Fruit fly (Drosophila melanogaster) whole organism, embryonic: ENCODE measurements around the gene fusl.
A peak's percentile ranks its signal among the peaks of the same experiment; 100 is the strongest.

ENCODE experiments used
- Ada2b ChIP-seq: fragments of 200-800 bp; sonication (Bioruptor generic); IDR thresholded peaks from 2 replicates; pipeline ENCODE4 v1.3.6; 2022; ENCODE audit warnings: missing biosample characterization, missing genetic modification characterization
- CG1024 ChIP-seq: fragments of 200-800 bp; sonication (Bioruptor generic); IDR thresholded peaks from 2 replicates; pipeline ENCODE4 v1.3.6; 2022; ENCODE audit warnings: missing biosample characterization, missing genetic modification characterization
- CG10431 ChIP-seq: fragments of 200-800 bp; sonication (Bioruptor generic); optimal IDR thresholded peaks from 3 replicates; lab custom pipeline; 2018; ENCODE audit warnings: missing biosample characterization, mild to moderate bottlenecking, missing genetic modification characterization
- CG11560 ChIP-seq: fragments of 200-800 bp; sonication (Bioruptor generic); IDR thresholded peaks from 3 replicates; pipeline ENCODE4 v1.3.6; 2022; ENCODE audit warnings: missing biosample characterization, missing genetic modification characterization
- CG12155 ChIP-seq: fragments of 200-800 bp; sonication (Bioruptor generic); optimal IDR thresholded peaks from 3 replicates; lab custom pipeline; 2016; ENCODE audit warnings: missing biosample characterization, missing genetic modification characterization
- CG12769 ChIP-seq: fragments of 200-800 bp; sonication (Bioruptor generic); optimal IDR thresholded peaks from 2 replicates; lab custom pipeline; 2019; ENCODE audit warnings: missing biosample characterization, mild to moderate bottlenecking, missing genetic modification characterization, moderate library complexity
- CG15073 ChIP-seq: fragments of 200-800 bp; sonication (Bioruptor generic); optimal IDR thresholded peaks from 2 replicates; lab custom pipeline; 2016; ENCODE audit warnings: missing biosample characterization, missing genetic modification characterization
- CG15601 ChIP-seq: fragments of 200-800 bp; sonication (Bioruptor generic); optimal IDR thresholded peaks from 3 replicates; lab custom pipeline; 2019; ENCODE audit warnings: missing biosample characterization, mild to moderate bottlenecking, missing genetic modification characterization, moderate library complexity
- CG17359 ChIP-seq: fragments of 200-800 bp; sonication (Bioruptor generic); optimal IDR thresholded peaks from 3 replicates; lab custom pipeline; 2018; ENCODE audit warnings: missing biosample characterization, mild to moderate bottlenecking, missing genetic modification characterization, moderate library complexity
- CG18619 ChIP-seq: fragments of 200-800 bp; sonication (Bioruptor generic); optimal IDR thresholded peaks from 3 replicates; lab custom pipeline; 2017; ENCODE audit warnings: missing biosample characterization, mild to moderate bottlenecking, missing genetic modification characterization
- CG4854 ChIP-seq: fragments of 200-800 bp; sonication (Bioruptor generic); optimal IDR thresholded peaks from 2 replicates; lab custom pipeline; 2016; ENCODE audit warnings: missing biosample characterization, missing genetic modification characterization, inconsistent platforms
- CG7271 ChIP-seq: fragments of 200-800 bp; sonication (Bioruptor generic); optimal IDR thresholded peaks from 2 replicates; lab custom pipeline; 2018; ENCODE audit warnings: missing biosample characterization, mild to moderate bottlenecking, missing genetic modification characterization, moderate library complexity
- CG7745 ChIP-seq: fragments of 200-800 bp; sonication (Bioruptor generic); optimal IDR thresholded peaks from 2 replicates; lab custom pipeline; 2018; ENCODE audit warnings: missing biosample characterization, mild to moderate bottlenecking, missing genetic modification characterization, moderate library complexity
- CG7987 ChIP-seq: fragments of 200-800 bp; sonication (Bioruptor generic); optimal IDR thresholded peaks from 2 replicates; lab custom pipeline; 2018; ENCODE audit warnings: missing biosample characterization, mild to moderate bottlenecking, missing genetic modification characterization, moderate library complexity
- Dad ChIP-seq: fragments of 200-800 bp; sonication (Bioruptor generic); optimal IDR thresholded peaks from 3 replicates; lab custom pipeline; 2016; ENCODE audit warnings: missing biosample characterization, missing genetic modification characterization
- Deaf1 ChIP-seq: fragments of 200-800 bp; optimal IDR thresholded peaks from 3 replicates; lab custom pipeline; 2019; ENCODE audit warnings: missing biosample characterization, mild to moderate bottlenecking, missing genetic modification characterization, moderate library complexity
- GATAe ChIP-seq: fragments of 200-800 bp; sonication (Bioruptor generic); conservative IDR thresholded peaks from 2 replicates; pipeline ENCODE4 v1.3.6; 2022; ENCODE audit warnings: missing biosample characterization, missing genetic modification characterization
- Hr78 ChIP-seq, 2 experiments: fragments of 200-800 bp in 1 of 2; fragments of >200 bp in 1 of 2; sonication (Bioruptor generic) in 1 of 2; optimal IDR thresholded peaks; 2 replicates each; lab custom pipeline; 2017 to 2019; ENCODE audit warnings: missing biosample characterization in 2 of 2, missing genetic modification characterization in 2 of 2, mild to moderate bottlenecking in 1 of 2, moderate library complexity in 1 of 2
- Mad ChIP-seq: fragments of 200-800 bp; sonication (Bioruptor generic); optimal IDR thresholded peaks from 2 replicates; lab custom pipeline; 2016; ENCODE audit warnings: missing biosample characterization, missing genetic modification characterization
- Nf-YB ChIP-seq: fragments of 200-800 bp; sonication (Bioruptor generic); optimal IDR thresholded peaks from 3 replicates; lab custom pipeline; 2019; ENCODE audit warnings: missing biosample characterization, mild to moderate bottlenecking, missing genetic modification characterization, moderate library complexity
- Nf-YC ChIP-seq: fragments of 200-800 bp; optimal IDR thresholded peaks from 3 replicates; lab custom pipeline; 2019; ENCODE audit warnings: missing biosample characterization, mild to moderate bottlenecking, missing genetic modification characterization, moderate library complexity
- PHDP ChIP-seq: fragments of 200-800 bp; sonication (Bioruptor generic); optimal IDR thresholded peaks from 3 replicates; lab custom pipeline; 2018; ENCODE audit warnings: missing biosample characterization, mild to moderate bottlenecking, missing genetic modification characterization, moderate library complexity
- Side ChIP-seq: fragments of 200-800 bp; sonication (Bioruptor generic); optimal IDR thresholded peaks from 2 replicates; lab custom pipeline; 2016; ENCODE audit warnings: missing biosample characterization, missing genetic modification characterization
- Xbp1 ChIP-seq: fragments of 200-800 bp; sonication (Bioruptor generic); optimal IDR thresholded peaks from 3 replicates; lab custom pipeline; 2016; ENCODE audit warnings: missing biosample characterization, mild to moderate bottlenecking, missing genetic modification characterization
- bigmax ChIP-seq: fragments of 200-800 bp; sonication (Bioruptor generic); optimal IDR thresholded peaks from 2 replicates; lab custom pipeline; 2018; ENCODE audit warnings: missing biosample characterization, mild to moderate bottlenecking, missing genetic modification characterization
- bsh ChIP-seq, 2 experiments: fragments of 200-800 bp; sonication (Bioruptor generic); optimal IDR thresholded peaks; 2 replicates each; lab custom pipeline; 2017 to 2018; ENCODE audit warnings: mild to moderate bottlenecking in 2 of 2, missing biosample characterization in 2 of 2, missing genetic modification characterization in 2 of 2, moderate library complexity in 1 of 2
- chinmo ChIP-seq: fragments of 200-800 bp; sonication (Bioruptor generic); IDR thresholded peaks from 4 replicates; pipeline ENCODE4 v1.3.6; 2022; ENCODE audit warnings: missing biosample characterization, missing genetic modification characterization; ENCODE audit not compliant: partially characterized antibody
- da ChIP-seq: fragments of 200-800 bp; sonication (Bioruptor generic); optimal IDR thresholded peaks from 2 replicates; lab custom pipeline; 2016; ENCODE audit warnings: missing biosample characterization, missing genetic modification characterization
- en ChIP-seq: fragments of 200-800 bp; sonication (Bioruptor generic); optimal IDR thresholded peaks from 2 replicates; lab custom pipeline; 2016; ENCODE audit warnings: missing biosample characterization, missing genetic modification characterization
- ftz-f1 ChIP-seq: fragments of 200-800 bp; sonication (Bioruptor generic); optimal IDR thresholded peaks from 2 replicates; lab custom pipeline; 2016; ENCODE audit warnings: missing biosample characterization, missing genetic modification characterization
- gem ChIP-seq: fragments of 200-800 bp; sonication (Bioruptor generic); optimal IDR thresholded peaks from 2 replicates; lab custom pipeline; 2019; ENCODE audit warnings: missing biosample characterization, mild to moderate bottlenecking, missing genetic modification characterization, moderate library complexity
- gfzf ChIP-seq: fragments of 200-800 bp; sonication (Bioruptor generic); optimal IDR thresholded peaks from 2 replicates; lab custom pipeline; 2016; ENCODE audit warnings: missing biosample characterization, mild to moderate bottlenecking, missing genetic modification characterization, moderate library complexity
- kni ChIP-seq: fragments of 200-800 bp; sonication (Bioruptor generic); optimal IDR thresholded peaks from 3 replicates; lab custom pipeline; 2017; ENCODE audit warnings: mild to moderate bottlenecking, missing biosample characterization, missing genetic modification reagents, missing genetic modification characterization
- nom ChIP-seq: fragments of 200-800 bp; sonication (Bioruptor generic); optimal IDR thresholded peaks from 2 replicates; lab custom pipeline; 2017; ENCODE audit warnings: missing biosample characterization, missing genetic modification characterization, mild to moderate bottlenecking, moderate library complexity, missing genetic modification reagents
- pan ChIP-seq, 4 experiments: fragments of >200 bp in 3 of 4; fragments of 200-800 bp in 1 of 4; sonication (Bioruptor generic) in 1 of 4; optimal IDR thresholded peaks in 3 of 4; IDR thresholded peaks in 1 of 4; 2 replicates each; pipeline versions ENCODE4 v1.3.6 to Lab custom; 2017 to 2022; ENCODE audit warnings: missing biosample characterization in 2 of 4, missing genetic modification characterization in 2 of 4, mixed read lengths in 1 of 4
- peb ChIP-seq: fragments of 200-800 bp; sonication (Bioruptor generic); IDR thresholded peaks from 2 replicates; pipeline ENCODE4 v1.3.6; 2022; ENCODE audit warnings: missing biosample characterization, missing genetic modification characterization
- sens ChIP-seq: fragments of 200-800 bp; sonication (Bioruptor generic); peaks from one replicate; lab custom pipeline; 2016; ENCODE audit warnings: missing biosample characterization, missing genetic modification characterization
- z ChIP-seq: fragments of 200-800 bp; sonication (Bioruptor generic); IDR thresholded peaks from 3 replicates; pipeline ENCODE4 v1.3.6; 2022; ENCODE audit warnings: missing biosample characterization, missing genetic modification characterization

Gene fusl

dm6 chr2L:5378829-5379228 is 41.0 kb upstream of the fusl start (continued):
- TF ChIP-seq gem (tag; lab: Kevin White, UChicago) = peak; percentile 52
- no peak for TF ChIP-seq Ada2b (GFP tag; lab: Robert Waterston, UW)
- TF ChIP-seq Mad = no peak
- no peak for TF ChIP-seq CG1024 (GFP tag; lab: Robert Waterston, UW)

dm6 chr2L:5376442-5376841 is 38.6 kb upstream of the fusl start:
- TF ChIP-seq CG18619 (GFP tag; lab: Kevin White, UChicago) (no peak), z (GFP tag; lab: Robert Waterston, UW) (peak; percentile 83), Nf-YB (GFP tag; lab: Kevin White, UChicago) (peak; percentile 86), CG11560 (tag; lab: Robert Waterston, UW) (no peak), CG15601 (tag; lab: Kevin White, UChicago) (no peak), CG7987 (GFP tag; lab: Kevin White, UChicago) (no peak), Deaf1 (tag; lab: Kevin White, UChicago) (peak; percentile 8), Nf-YC (peak; percentile 72), CG12769 (tag; lab: Kevin White, UChicago) (peak; percentile 3), CG10431 (GFP tag; lab: Kevin White, UChicago) (peak; percentile 2), chinmo (GFP tag; lab: Robert Waterston, UW) (0 out of 4 replicates have a peak, but pooled peaks have one; percentile 46)
- TF ChIP-seq, all 482 proteins: peak for 7

- TF ChIP-seq Side (GFP tag; lab: Kevin White, UChicago) (no peak), sens (GFP tag; lab: Kevin White, UChicago) (peak; percentile 13)
Observed at dm6 chr2L:5374989-5375388, 37.1 kb upstream of the fusl start.

dm6 chr2L:5374216-5374615 is 36.3 kb upstream of the fusl start:
- TF ChIP-seq CG17359 (tag; lab: Kevin White, UChicago) (no peak), CG7271 (tag; lab: Kevin White, UChicago) (no peak), en (GFP tag; lab: Kevin White, UChicago) (no peak), GATAe (GFP tag; lab: Robert Waterston, UW) (no peak), pan (optimal IDR thresholded peaks at IDR 0.05; lab: Kevin White, UChicago) (no peak), pan (GFP tag; optimal IDR thresholded peaks at IDR 0.05 in 1 of 2, IDR thresholded peaks at IDR 0.05 in 1 of 2) (no peak), PHDP (tag; lab: Kevin White, UChicago) (no peak)
- TF ChIP-seq, all 482 proteins: peak for 0

- TF ChIP-seq gfzf (GFP tag; lab: Kevin White, UChicago) = no peak
- no peak for TF ChIP-seq CG12155 (GFP tag; lab: Kevin White, UChicago)
- TF ChIP-seq Hr78 (GFP tag; optimal IDR thresholded peaks at IDR 0.05; lab: Kevin White, UChicago) = no peak
- no peak for TF ChIP-seq da (GFP tag; lab: Kevin White, UChicago)
- no peak for TF ChIP-seq Dad (GFP tag; lab: Kevin White, UChicago)
- no peak for TF ChIP-seq CG4854 (GFP tag; lab: Kevin White, UChicago)
- no peak for TF ChIP-seq Xbp1 (GFP tag; lab: Kevin White, UChicago)
- no peak for TF ChIP-seq peb
- TF ChIP-seq nom (GFP tag; lab: Kevin White, UChicago) = peak; percentile 67
- no peak for TF ChIP-seq ftz-f1 (GFP tag; lab: Kevin White, UChicago)
- TF ChIP-seq kni (GFP tag; lab: Kevin White, UChicago) = no peak
- TF ChIP-seq CG15073 (GFP tag; lab: Kevin White, UChicago) = no peak
- TF ChIP-seq CG7745 (tag; lab: Kevin White, UChicago) = no peak
- no peak for TF ChIP-seq bigmax (GFP tag; lab: Kevin White, UChicago)
- peak in 1 of 2 experiments; percentile 15 for TF ChIP-seq bsh (GFP tag; optimal IDR thresholded peaks at IDR 0.05; lab: Kevin White, UChicago)
- no peak for TF ChIP-seq CG7987 (GFP tag; lab: Kevin White, UChicago)
Observed at dm6 chr2L:5372552-5372951, 34.7 kb upstream of the fusl start.
